Worm (Caenorhabditis elegans) whole organism, L3 larva: ENCODE data around the gene F54B11.4.

Experiments
- ceh-16 ChIP-seq: sonication (generic microtip); optimal IDR thresholded peaks from 2 replicates; lab custom pipeline; 2017; ENCODE audit warnings: missing biosample characterization, missing genetic modification characterization
- ceh-82 ChIP-seq: fragments of 150-350 bp; optimal IDR thresholded peaks from 2 replicates; lab custom pipeline; 2014; ENCODE audit warnings: missing biosample characterization, missing genetic modification characterization
- ceh-9 ChIP-seq: sonication (generic microtip); optimal IDR thresholded peaks from 2 replicates; lab custom pipeline; 2018; ENCODE audit warnings: missing biosample characterization, missing genetic modification characterization
- daf-12 ChIP-seq: fragments of 150-350 bp; optimal IDR thresholded peaks from 2 replicates; lab custom pipeline; 2014; ENCODE audit warnings: missing biosample characterization, missing genetic modification reagents, missing genetic modification characterization
- eor-1 ChIP-seq, 2 experiments: fragments of 150-350 bp; optimal IDR thresholded peaks; 2 replicates each; lab custom pipeline; 2014 to 2018; ENCODE audit warnings: missing biosample characterization in 2 of 2, missing genetic modification characterization in 2 of 2
- fkh-10 ChIP-seq: sonication (generic microtip); optimal IDR thresholded peaks from 2 replicates; lab custom pipeline; 2017; ENCODE audit warnings: missing biosample characterization, missing genetic modification reagents, missing genetic modification characterization
- nhr-12 ChIP-seq: fragments of 150-350 bp; optimal IDR thresholded peaks from 2 replicates; lab custom pipeline; 2014; ENCODE audit warnings: missing biosample characterization, missing genetic modification characterization
- nhr-237 ChIP-seq: fragments of 150-350 bp; optimal IDR thresholded peaks from 2 replicates; lab custom pipeline; 2014; ENCODE audit warnings: missing biosample characterization, missing genetic modification characterization
- nhr-67 ChIP-seq: fragments of 150-350 bp; optimal IDR thresholded peaks from 2 replicates; lab custom pipeline; 2014; ENCODE audit warnings: missing biosample characterization, missing genetic modification characterization
- pha-4 ChIP-seq: fragments of 150-350 bp; optimal IDR thresholded peaks from 2 replicates; lab custom pipeline; 2014; ENCODE audit warnings: missing biosample characterization, missing genetic modification reagents, missing genetic modification characterization
- unc-62 ChIP-seq: fragments of 150-350 bp; sonication (generic microtip); optimal IDR thresholded peaks from 4 replicates; lab custom pipeline; 2014; ENCODE audit warnings: missing biosample characterization, missing genetic modification reagents, missing genetic modification characterization
- ztf-11 ChIP-seq: fragments of 150-350 bp; optimal IDR thresholded peaks from 2 replicates; lab custom pipeline; 2014; ENCODE audit warnings: missing biosample characterization, missing genetic modification characterization

DNA sequence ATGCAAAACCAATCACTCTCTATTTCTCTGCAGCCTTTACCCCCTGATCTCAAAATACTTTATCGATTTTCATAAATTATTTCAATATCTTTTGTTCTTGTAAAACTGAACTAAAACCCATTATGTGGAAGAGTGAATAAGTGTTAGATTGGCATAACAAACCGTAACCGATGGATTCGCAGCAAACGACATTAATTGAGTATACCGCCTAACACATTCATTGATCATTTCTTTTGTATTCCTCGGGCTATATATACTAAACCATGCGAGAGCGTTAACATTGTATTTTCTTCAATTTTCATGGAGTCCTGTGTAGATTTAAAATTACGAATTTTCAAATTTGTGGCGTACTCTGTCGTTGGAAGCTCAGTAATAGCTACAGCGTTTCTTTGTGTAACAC is 2.7 kb upstream of the F54B11.4 start, which contains the start of gene col-9:
- no peak for TF ChIP-seq unc-62 (GFP tag; lab: Kevin White, UChicago)
- TF ChIP-seq ztf-11 = no peak
- TF ChIP-seq fkh-10 = no peak
- no peak for TF ChIP-seq ceh-9 (tag; lab: Kevin White, UChicago)
- no peak for TF ChIP-seq nhr-12
- TF ChIP-seq nhr-67 (tag; lab: Kevin White, UChicago) = no peak
- TF ChIP-seq nhr-237 = no peak
- no peak for TF ChIP-seq pha-4 (tag; lab: Kevin White, UChicago)
- TF ChIP-seq ceh-16 (tag; lab: Kevin White, UChicago) = no peak
- TF ChIP-seq daf-12 (tag; lab: Kevin White, UChicago) = no peak
- no peak for TF ChIP-seq ceh-82 (tag; lab: Kevin White, UChicago)
- no peak for TF ChIP-seq eor-1 (tag; optimal IDR thresholded peaks at IDR 0.05; lab: Kevin White, UChicago)
